Worm (Caenorhabditis elegans): ENCODE measurements around the gene msrp-6.

DNA sequence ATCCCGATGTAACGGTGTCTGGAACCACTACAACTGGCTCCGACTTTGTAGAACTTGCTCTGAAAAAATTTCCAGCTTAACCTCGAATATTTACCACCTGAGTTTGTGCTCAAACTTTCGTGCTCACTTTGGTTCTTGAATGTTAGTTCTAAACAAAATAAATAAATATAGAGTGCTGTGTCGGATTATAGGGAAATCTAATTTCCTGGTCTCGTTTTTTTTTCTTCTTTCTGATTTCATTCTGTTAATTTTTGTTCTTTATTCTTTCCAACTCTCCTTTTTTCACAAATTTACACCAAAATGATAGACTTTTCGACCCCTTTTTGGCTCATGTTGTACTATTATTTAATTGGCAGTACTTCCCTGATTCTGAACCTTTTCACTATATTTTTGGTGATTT is 10.0 kb downstream of the msrp-6 start, which contains the start of gene sri-37:
- TF ChIP-seq unc-130 (GFP tag; optimal IDR thresholded peaks at IDR 0.05) = no peak
- no peak for TF ChIP-seq lin-39 (tag; optimal IDR thresholded peaks at IDR 0.05)
- TF ChIP-seq lsy-2 (tag; optimal IDR thresholded peaks at IDR 0.05) = no peak
- no peak for TF ChIP-seq nhr-111 (GFP tag; optimal IDR thresholded peaks at IDR 0.05)
- no peak for TF ChIP-seq pha-4 (GFP tag; IDR thresholded peaks at IDR 0.05)
- TF ChIP-seq pha-4 (tag; optimal IDR thresholded peaks at IDR 0.05) = no peak
- no peak for TF ChIP-seq mdl-1 (tag; optimal IDR thresholded peaks at IDR 0.05)
- no peak for TF ChIP-seq skn-1 (tag; optimal IDR thresholded peaks at IDR 0.05)
- TF ChIP-seq ctbp-1 (GFP tag; IDR thresholded peaks at IDR 0.05) = no peak
- TF ChIP-seq aly-2 (tag; optimal IDR thresholded peaks at IDR 0.05) = no peak
- no peak for TF ChIP-seq nhr-28 (tag; optimal IDR thresholded peaks at IDR 0.05)
- no peak for TF ChIP-seq ceh-28 (tag; optimal IDR thresholded peaks at IDR 0.05)
- no peak for TF ChIP-seq spr-1 (tag; optimal IDR thresholded peaks at IDR 0.05)
